Worm (Caenorhabditis elegans) whole organism, L4 larva: Measurements from ENCODE around the gene rmh-2.

Source experiments
- ctbp-1 ChIP-seq: fragments of 200-800 bp; sonication (Bioruptor generic); IDR thresholded peaks from 2 replicates; pipeline ENCODE4 v1.3.6; 2022; ENCODE audit warnings: missing genetic modification reagents, missing genetic modification characterization, missing compliant biosample characterization
- fkh-10 ChIP-seq: fragments of 150-350 bp; optimal IDR thresholded peaks from 2 replicates; lab custom pipeline; 2014; ENCODE audit warnings: missing biosample characterization, missing genetic modification reagents, missing genetic modification characterization
- lin-1 ChIP-seq: fragments of 200-800 bp; sonication (Bioruptor generic); IDR thresholded peaks from 2 replicates; pipeline ENCODE4 v1.3.6; 2022; ENCODE audit warnings: missing genetic modification reagents, missing genetic modification characterization, missing compliant biosample characterization
- nhr-111 ChIP-seq: fragments of 200-800 bp; sonication (Bioruptor generic); optimal IDR thresholded peaks from 2 replicates; lab custom pipeline; 2018; ENCODE audit warnings: mild to moderate bottlenecking, missing genetic modification characterization, missing compliant biosample characterization
- nhr-237 ChIP-seq: sonication (generic microtip); optimal IDR thresholded peaks from 2 replicates; lab custom pipeline; 2017; ENCODE audit warnings: missing biosample characterization, missing genetic modification characterization
- nhr-6 ChIP-seq: fragments of 150-350 bp; optimal IDR thresholded peaks from 2 replicates; lab custom pipeline; 2014; ENCODE audit warnings: missing biosample characterization, missing genetic modification characterization
- zag-1 ChIP-seq: fragments of 150-350 bp; optimal IDR thresholded peaks from 2 replicates; lab custom pipeline; 2014; ENCODE audit warnings: missing biosample characterization, missing genetic modification characterization

DNA sequence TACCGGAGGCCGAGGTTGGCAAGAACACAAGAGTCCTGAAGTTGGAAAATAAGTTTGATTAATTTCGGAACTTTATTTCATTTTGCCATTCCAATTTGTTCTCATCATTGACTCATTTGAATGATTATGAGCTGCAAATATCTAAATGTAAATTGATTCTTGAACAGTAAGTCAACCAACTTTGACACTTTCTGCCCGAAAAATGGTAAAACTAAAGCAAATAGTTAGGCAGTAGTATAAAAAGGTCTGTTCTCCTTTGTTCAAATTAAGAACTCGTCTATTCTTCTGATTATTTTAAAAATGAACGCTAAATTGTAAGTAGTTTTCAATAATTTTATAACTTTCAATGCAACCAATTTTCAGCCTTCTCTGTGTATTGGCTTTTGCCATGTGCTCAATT is 12.5 kb upstream of the rmh-2 start, which contains the start of gene fipr-12:
- TF ChIP-seq zag-1 (no peak), nhr-111 (no peak), nhr-6 (tag; lab: Kevin White, UChicago) (no peak), ctbp-1 (GFP tag; lab: Robert Waterston, UW) (no peak), nhr-237 (no peak), fkh-10 (GFP tag; lab: Kevin White, UChicago) (no peak), lin-1 (no peak)
